In genomic region chr3R:25060462-25060861, dm6 we compare ENCODE assay signal across 2 fruit fly cellular contexts.
TF ChIP-seq lines count a peak whose summit lies in the region.

No protein-coding gene starts in this region.

- TF ChIP-seq CTCF in whole organism, embryonic (GFP tag; optimal IDR thresholded peaks at IDR 0.05; lab: Kevin White, UChicago) = no peak

TF ChIP-seq in whole organism, adult, 20 proteins besides CTCF, POLR2A, EP300 and RAD21:
- no peak for TF ChIP-seq bab1 (GFP tag; optimal IDR thresholded peaks at IDR 0.05; lab: Kevin White, UChicago)
- no peak for TF ChIP-seq cnc (optimal IDR thresholded peaks at IDR 0.05; lab: Kevin White, UChicago)
- peak; percentile 7 for TF ChIP-seq kay (GFP tag; lab: Kevin White, UChicago; ENCODE audit: borderline replicate concordance)
- TF ChIP-seq Clk (GFP tag; optimal IDR thresholded peaks at IDR 0.05; lab: Kevin White, UChicago) = no peak

TF ChIP-seq in whole organism, embryonic, 481 proteins besides CTCF, POLR2A, EP300 and RAD21:
- TF ChIP-seq az2 (GFP tag; optimal IDR thresholded peaks at IDR 0.05; lab: Kevin White, UChicago) (no peak), Vsx1 (GFP tag; optimal IDR thresholded peaks at IDR 0.05; lab: Kevin White, UChicago) (peak; percentile 71), eve (GFP tag; optimal IDR thresholded peaks at IDR 0.05; lab: Kevin White, UChicago) (no peak), Hr3 (GFP tag; optimal IDR thresholded peaks at IDR 0.05; lab: Kevin White, UChicago) (no peak), Pdp1 (GFP tag; optimal IDR thresholded peaks at IDR 0.05; lab: Kevin White, UChicago) (peak in 1 of 2 experiments; percentile 54), tgo (GFP tag; IDR thresholded peaks at IDR 0.05; lab: Robert Waterston, UW) (no peak), Doc3 (GFP tag; IDR thresholded peaks at IDR 0.05; lab: Robert Waterston, UW; ENCODE audit: partially characterized antibody) (no peak), CG9437 (GFP tag; optimal IDR thresholded peaks at IDR 0.05; lab: Kevin White, UChicago) (no peak), gfzf (GFP tag; optimal IDR thresholded peaks at IDR 0.05; lab: Kevin White, UChicago) (no peak), CG9876 (GFP tag; optimal IDR thresholded peaks at IDR 0.05; lab: Kevin White, UChicago) (no peak)

Comparison
In these comparisons a context has a peak if more than half of its experiments do, and no peak if none do; other contexts are left out.
1. Of the 1 proteins assayed by ChIP-seq in both whole organism, embryonic and whole organism, adult: peak only in whole organism, embryonic: none; only in whole organism, adult: kay; in both: none; in neither: 0.